Worm (Caenorhabditis elegans) whole organism, late embryonic: Measurements from ENCODE around the gene unc-103.
A peak's percentile ranks its signal among the peaks of the same experiment; 100 is the strongest.

ENCODE experiments used
- ceh-9 ChIP-seq: sonication (generic microtip); optimal IDR thresholded peaks from 2 replicates; lab custom pipeline; 2016; ENCODE audit warnings: mild to moderate bottlenecking, missing genetic modification characterization, inconsistent platforms, missing compliant biosample characterization
- elt-2 ChIP-seq: sonication (generic microtip); optimal IDR thresholded peaks from 2 replicates; lab custom pipeline; 2016; ENCODE audit warnings: missing genetic modification reagents, missing genetic modification characterization, missing compliant biosample characterization
- hlh-13 ChIP-seq: fragments of 200-800 bp; sonication (Bioruptor generic); optimal IDR thresholded peaks from 2 replicates; lab custom pipeline; 2018; ENCODE audit warnings: mild to moderate bottlenecking, missing genetic modification characterization, missing compliant biosample characterization
- madf-2 ChIP-seq: sonication (generic microtip); optimal IDR thresholded peaks from 2 replicates; lab custom pipeline; 2017; ENCODE audit warnings: missing genetic modification characterization, missing compliant biosample characterization
- pha-4 ChIP-seq: fragments of 150-350 bp; optimal IDR thresholded peaks from 2 replicates; lab custom pipeline; 2018; ENCODE audit warnings: missing biosample characterization, missing genetic modification reagents, missing genetic modification characterization
- pqm-1 ChIP-seq: sonication (generic microtip); optimal IDR thresholded peaks from 2 replicates; lab custom pipeline; 2016; ENCODE audit warnings: missing genetic modification characterization, missing compliant biosample characterization
- tbx-2 ChIP-seq: sonication (generic microtip); optimal IDR thresholded peaks from 2 replicates; lab custom pipeline; 2016; ENCODE audit warnings: missing genetic modification characterization, missing compliant biosample characterization
- unc-55 ChIP-seq: sonication (generic microtip); optimal IDR thresholded peaks from 2 replicates; lab custom pipeline; 2017; ENCODE audit warnings: missing biosample characterization, missing genetic modification reagents, missing genetic modification characterization

DNA sequence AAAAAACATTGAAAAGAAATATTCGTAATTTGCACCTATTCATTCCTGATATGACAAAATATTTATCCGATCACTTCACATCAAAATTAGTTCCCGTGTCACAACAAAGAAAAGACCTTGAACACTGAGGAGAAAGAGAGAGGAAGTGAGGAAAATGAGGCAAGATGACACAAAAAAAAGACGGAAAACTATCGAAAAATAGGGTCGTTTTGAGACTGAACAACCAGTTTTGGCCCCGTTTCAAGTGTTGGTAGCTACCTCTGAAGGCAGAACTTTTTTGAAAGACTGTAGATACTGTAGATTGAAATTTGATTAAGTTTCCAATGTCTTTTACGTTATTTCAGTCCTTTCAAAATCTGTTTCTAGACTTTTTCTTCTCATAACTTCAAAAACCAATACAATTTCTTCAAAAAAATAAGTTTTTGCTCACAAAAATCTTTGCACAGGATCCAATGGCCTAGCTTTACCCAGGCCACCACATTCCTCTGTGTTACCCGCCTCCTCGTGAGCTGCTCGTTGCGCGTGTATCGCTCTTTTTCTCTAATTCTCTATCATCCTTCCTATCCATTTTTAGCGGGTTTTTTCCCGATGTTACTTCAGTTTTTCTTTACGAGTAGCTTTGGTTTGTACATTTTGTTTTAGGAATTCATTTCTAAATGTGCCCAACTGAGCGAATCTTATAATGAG is 81.3 kb downstream of the unc-103 start:
- TF ChIP-seq elt-2 (tag; lab: Kevin White, UChicago) (peak; percentile 34), tbx-2 (tag; lab: Kevin White, UChicago) (peak; percentile 81), hlh-13 (GFP tag; lab: Kevin White, UChicago) (no peak), pqm-1 (tag; lab: Kevin White, UChicago) (no peak), unc-55 (GFP tag; lab: Kevin White, UChicago) (peak; percentile 51), madf-2 (tag; lab: Kevin White, UChicago) (no peak), ceh-9 (tag; lab: Kevin White, UChicago) (no peak), pha-4 (tag; lab: Kevin White, UChicago) (no peak)
